Worm (Caenorhabditis elegans) whole organism, L3 larva: Measurements from ENCODE around the gene vha-11.

Experiments
- ceh-28 ChIP-seq: fragments of 150-350 bp; optimal IDR thresholded peaks from 2 replicates; lab custom pipeline; 2014; ENCODE audit warnings: missing biosample characterization, missing genetic modification reagents, missing genetic modification characterization
- elt-2 ChIP-seq: sonication (generic microtip); optimal IDR thresholded peaks from 2 replicates; lab custom pipeline; 2016; ENCODE audit warnings: missing genetic modification reagents, mild to moderate bottlenecking, missing genetic modification characterization, missing compliant biosample characterization
- eor-1 ChIP-seq, 2 experiments: fragments of 150-350 bp; optimal IDR thresholded peaks; 2 replicates each; lab custom pipeline; 2014 to 2018; ENCODE audit warnings: missing biosample characterization in 2 of 2, missing genetic modification characterization in 2 of 2
- hmg-11 ChIP-seq: sonication (generic microtip); optimal IDR thresholded peaks from 2 replicates; lab custom pipeline; 2016; ENCODE audit warnings: missing genetic modification characterization, missing compliant biosample characterization
- mdl-1 ChIP-seq: fragments of 150-350 bp; optimal IDR thresholded peaks from 2 replicates; lab custom pipeline; 2014; ENCODE audit warnings: missing biosample characterization, missing genetic modification characterization
- mml-1 ChIP-seq: fragments of 150-350 bp; sonication (generic microtip); optimal IDR thresholded peaks from 3 replicates; lab custom pipeline; 2014; ENCODE audit warnings: missing biosample characterization, missing genetic modification characterization
- nfya-1 ChIP-seq: sonication (generic microtip); optimal IDR thresholded peaks from 2 replicates; lab custom pipeline; 2017; ENCODE audit warnings: missing genetic modification characterization, mild to moderate bottlenecking, missing compliant biosample characterization, antibody characterized with exemption, moderate library complexity; ENCODE audit not compliant: insufficient read depth
- nhr-237 ChIP-seq: fragments of 150-350 bp; optimal IDR thresholded peaks from 2 replicates; lab custom pipeline; 2014; ENCODE audit warnings: missing biosample characterization, missing genetic modification characterization
- pqm-1 ChIP-seq: fragments of 150-350 bp; optimal IDR thresholded peaks from 2 replicates; lab custom pipeline; 2017; ENCODE audit warnings: missing biosample characterization, missing genetic modification characterization, inconsistent platforms
- skn-1 ChIP-seq: fragments of 150-350 bp; optimal IDR thresholded peaks from 2 replicates; lab custom pipeline; 2014; ENCODE audit warnings: missing biosample characterization, missing genetic modification characterization
- zag-1 ChIP-seq: fragments of 150-350 bp; optimal IDR thresholded peaks from 2 replicates; lab custom pipeline; 2014; ENCODE audit warnings: missing biosample characterization, missing genetic modification characterization
- ztf-11 ChIP-seq: fragments of 150-350 bp; optimal IDR thresholded peaks from 2 replicates; lab custom pipeline; 2014; ENCODE audit warnings: missing biosample characterization, missing genetic modification characterization

- no peak for TF ChIP-seq pqm-1 (tag; lab: Kevin White, UChicago)
- no peak for TF ChIP-seq zag-1
- TF ChIP-seq nfya-1 (tag; lab: Kevin White, UChicago): no peak
- TF ChIP-seq mdl-1 (tag; lab: Kevin White, UChicago): no peak
- TF ChIP-seq hmg-11: no peak
- TF ChIP-seq skn-1: no peak
- no peak for TF ChIP-seq elt-2 (tag; lab: Kevin White, UChicago)
- TF ChIP-seq eor-1 (tag; optimal IDR thresholded peaks at IDR 0.05; lab: Kevin White, UChicago): no peak
- no peak for TF ChIP-seq ztf-11
- TF ChIP-seq mml-1 (tag; lab: Kevin White, UChicago): no peak
- TF ChIP-seq ceh-28 (tag; lab: Kevin White, UChicago): no peak
- no peak for TF ChIP-seq nhr-237 (tag; lab: Kevin White, UChicago)
Measured at ce11 chrIV:2334012-2334411, 19.6 kb upstream of the vha-11 start.
